Worm (Caenorhabditis elegans) whole organism, young adult: Measurements from ENCODE around the gene catp-6.

Experiments used
- F55B11.4 ChIP-seq: sonication (generic microtip); optimal IDR thresholded peaks from 2 replicates; lab custom pipeline; 2016; ENCODE audit warnings: missing compliant biosample characterization, missing genetic modification characterization, borderline replicate concordance; ENCODE audit not compliant: insufficient read depth
- F57A8.1 ChIP-seq: fragments of 200-800 bp; sonication (Bioruptor generic); optimal IDR thresholded peaks from 2 replicates; lab custom pipeline; 2018; ENCODE audit warnings: mild to moderate bottlenecking, missing genetic modification characterization, moderate library complexity, missing compliant biosample characterization
- Y53G8AR.9 ChIP-seq: fragments of 200-800 bp; sonication (Bioruptor generic); conservative IDR thresholded peaks from 2 replicates; pipeline ENCODE4 v1.3.6; 2022; ENCODE audit warnings: missing genetic modification reagents, missing genetic modification characterization, missing compliant biosample characterization
- Y56A3A.18 ChIP-seq: fragments of 200-800 bp; sonication (Bioruptor generic); IDR thresholded peaks from 2 replicates; pipeline ENCODE4 v1.3.6; 2022; ENCODE audit warnings: missing genetic modification reagents, missing genetic modification characterization, missing compliant biosample characterization
- Y95B8A.8 ChIP-seq: fragments of 200-800 bp; sonication (Bioruptor generic); IDR thresholded peaks from 2 replicates; pipeline ENCODE4 v1.3.6; 2022; ENCODE audit warnings: missing genetic modification reagents, missing genetic modification characterization, missing compliant biosample characterization
- ama-1 ChIP-seq, 3 experiments: fragments of 150-350 bp in 1 of 3; sonication (generic microtip) in 2 of 3; optimal IDR thresholded peaks; 2 replicates each; lab custom pipeline; 2014 to 2018; ENCODE audit warnings: missing biosample characterization in 2 of 3, missing genetic modification characterization in 2 of 3, missing genetic modification reagents in 2 of 3
- bed-1 ChIP-seq: fragments of 200-800 bp; sonication (Bioruptor generic); IDR thresholded peaks from 2 replicates; pipeline ENCODE4 v1.3.6; 2022; ENCODE audit warnings: missing genetic modification reagents, missing genetic modification characterization, missing compliant biosample characterization
- bed-2 ChIP-seq: fragments of 200-800 bp; sonication (Bioruptor generic); IDR thresholded peaks from 2 replicates; pipeline ENCODE4 v1.3.6; 2022; ENCODE audit warnings: missing genetic modification reagents, missing genetic modification characterization, missing compliant biosample characterization
- ceh-27 ChIP-seq: fragments of 200-800 bp; sonication (Bioruptor generic); optimal IDR thresholded peaks from 2 replicates; lab custom pipeline; 2018; ENCODE audit warnings: mild to moderate bottlenecking, missing genetic modification characterization, moderate library complexity, missing compliant biosample characterization
- chd-7 ChIP-seq: sonication (generic microtip); optimal IDR thresholded peaks from 2 replicates; lab custom pipeline; 2016; ENCODE audit warnings: mild to moderate bottlenecking, missing genetic modification characterization, moderate library complexity, missing compliant biosample characterization
- die-1 ChIP-seq: sonication (generic microtip); optimal IDR thresholded peaks from 2 replicates; lab custom pipeline; 2016; ENCODE audit warnings: missing genotype, mild to moderate bottlenecking, missing genetic modification characterization, missing compliant biosample characterization
- egl-18 ChIP-seq: fragments of 200-800 bp; sonication (Bioruptor generic); IDR thresholded peaks from 2 replicates; pipeline ENCODE4 v1.3.6; 2022; ENCODE audit warnings: missing genetic modification reagents, missing genetic modification characterization, missing compliant biosample characterization
- egl-44 ChIP-seq: fragments of 200-800 bp; sonication (Bioruptor generic); IDR thresholded peaks from 2 replicates; pipeline ENCODE4 v1.3.6; 2022; ENCODE audit warnings: missing genetic modification reagents, missing genetic modification characterization, missing compliant biosample characterization
- egrh-3 ChIP-seq: fragments of 200-800 bp; sonication (Bioruptor generic); IDR thresholded peaks from 2 replicates; pipeline ENCODE4 v1.3.6; 2022; ENCODE audit warnings: missing genetic modification reagents, missing genetic modification characterization, missing compliant biosample characterization
- ets-4 ChIP-seq: fragments of 200-800 bp; sonication (Bioruptor generic); optimal IDR thresholded peaks from 2 replicates; lab custom pipeline; 2018; ENCODE audit warnings: mild to moderate bottlenecking, missing genetic modification characterization, missing compliant biosample characterization
- gei-17 ChIP-seq: fragments of 200-800 bp; sonication (Bioruptor generic); optimal IDR thresholded peaks from 2 replicates; lab custom pipeline; 2018; ENCODE audit warnings: mild to moderate bottlenecking, missing genetic modification characterization, missing compliant biosample characterization
- hlh-12 ChIP-seq: sonication (generic microtip); optimal IDR thresholded peaks from 2 replicates; lab custom pipeline; 2016; ENCODE audit warnings: missing genetic modification characterization, missing compliant biosample characterization
- hlh-26 ChIP-seq: fragments of 200-800 bp; sonication (Bioruptor generic); conservative IDR thresholded peaks from 2 replicates; pipeline ENCODE4 v1.3.6; 2022; ENCODE audit warnings: missing genetic modification reagents, missing genetic modification characterization, missing compliant biosample characterization
- hsf-1 ChIP-seq: fragments of 200-800 bp; sonication (Bioruptor generic); IDR thresholded peaks from 2 replicates; pipeline ENCODE4 v1.3.6; 2022; ENCODE audit warnings: missing genetic modification reagents, missing genetic modification characterization, missing compliant biosample characterization
- let-526 ChIP-seq: fragments of 200-800 bp; sonication (Bioruptor generic); IDR thresholded peaks from 2 replicates; pipeline ENCODE4 v1.3.6; 2022; ENCODE audit warnings: missing genetic modification reagents, missing genetic modification characterization, missing compliant biosample characterization
- let-607 ChIP-seq, 2 experiments: fragments of 200-800 bp in 1 of 2; sonication (Bioruptor generic) in 1 of 2; sonication (generic microtip) in 1 of 2; optimal IDR thresholded peaks; 2 replicates each; lab custom pipeline; 2016 to 2018; ENCODE audit warnings: mild to moderate bottlenecking in 2 of 2, missing compliant biosample characterization in 2 of 2, missing genetic modification characterization in 2 of 2, moderate library complexity in 2 of 2, missing genotype in 1 of 2
- lin-26 ChIP-seq: fragments of 200-800 bp; sonication (Bioruptor generic); IDR thresholded peaks from 2 replicates; pipeline ENCODE4 v1.3.6; 2022; ENCODE audit warnings: missing genetic modification reagents, missing genetic modification characterization, missing compliant biosample characterization
- lin-40 ChIP-seq: sonication (generic microtip); optimal IDR thresholded peaks from 2 replicates; lab custom pipeline; 2016; ENCODE audit warnings: missing genetic modification characterization, mild to moderate bottlenecking, missing compliant biosample characterization, missing genotype, missing genetic modification reagents
- lsy-27 ChIP-seq: sonication (generic microtip); optimal IDR thresholded peaks from 2 replicates; lab custom pipeline; 2017; ENCODE audit warnings: missing genetic modification characterization, mild to moderate bottlenecking, missing compliant biosample characterization, antibody characterized with exemption, missing genotype, borderline replicate concordance; ENCODE audit not compliant: insufficient read depth
- mel-28 ChIP-seq: sonication (generic microtip); optimal IDR thresholded peaks from 2 replicates; lab custom pipeline; 2016; ENCODE audit warnings: borderline replicate concordance, mild to moderate bottlenecking, missing genetic modification characterization, missing compliant biosample characterization
- mxl-1 ChIP-seq: sonication (generic microtip); optimal IDR thresholded peaks from 2 replicates; lab custom pipeline; 2016; ENCODE audit warnings: missing genetic modification characterization, missing compliant biosample characterization
- nhr-27 ChIP-seq: fragments of 200-800 bp; sonication (Bioruptor generic); optimal IDR thresholded peaks from 2 replicates; lab custom pipeline; 2018; ENCODE audit warnings: mild to moderate bottlenecking, missing genetic modification characterization, moderate library complexity, missing compliant biosample characterization
- nhr-80 ChIP-seq: sonication (generic microtip); optimal IDR thresholded peaks from 2 replicates; lab custom pipeline; 2016; ENCODE audit warnings: missing genetic modification characterization, missing compliant biosample characterization
- pha-4 ChIP-seq: fragments of 150-350 bp; sonication (generic microtip); optimal IDR thresholded peaks from 2 replicates; lab custom pipeline; 2014; ENCODE audit warnings: missing biosample characterization, missing genetic modification reagents, missing genetic modification characterization
- rec-8 ChIP-seq, 2 experiments: sonication (generic microtip); optimal IDR thresholded peaks; 2 replicates each; lab custom pipeline; 2016; ENCODE audit warnings: mild to moderate bottlenecking in 2 of 2, missing genetic modification characterization in 2 of 2, missing genetic modification reagents in 2 of 2, missing genotype in 2 of 2, missing biosample characterization in 1 of 2, missing compliant biosample characterization in 1 of 2, moderate library complexity in 1 of 2
- repo-1 ChIP-seq: sonication (generic microtip); optimal IDR thresholded peaks from 2 replicates; lab custom pipeline; 2017; ENCODE audit warnings: mild to moderate bottlenecking, missing genetic modification characterization, missing compliant biosample characterization
- sdz-38 ChIP-seq: sonication (generic microtip); optimal IDR thresholded peaks from 2 replicates; lab custom pipeline; 2016; ENCODE audit warnings: missing genotype, missing genetic modification characterization, missing compliant biosample characterization
- snpc-1.1 ChIP-seq: sonication (generic microtip); optimal IDR thresholded peaks from 2 replicates; lab custom pipeline; 2017; ENCODE audit warnings: missing genetic modification characterization, mild to moderate bottlenecking, missing compliant biosample characterization, antibody characterized with exemption, moderate library complexity, missing genotype, missing genetic modification reagents; ENCODE audit not compliant: insufficient read depth
- snpc-3.4 ChIP-seq: sonication (generic microtip); optimal IDR thresholded peaks from 2 replicates; lab custom pipeline; 2017; ENCODE audit warnings: missing genetic modification characterization, mild to moderate bottlenecking, missing compliant biosample characterization, antibody characterized with exemption, moderate library complexity, missing genotype, missing genetic modification reagents
- somi-1 ChIP-seq: fragments of 200-800 bp; sonication (Bioruptor generic); optimal IDR thresholded peaks from 2 replicates; lab custom pipeline; 2018; ENCODE audit warnings: mild to moderate bottlenecking, missing genetic modification characterization, missing compliant biosample characterization
- sptf-2 ChIP-seq: fragments of 200-800 bp; sonication (Bioruptor generic); optimal IDR thresholded peaks from 2 replicates; lab custom pipeline; 2018; ENCODE audit warnings: mild to moderate bottlenecking, missing genetic modification characterization, missing compliant biosample characterization
- tbp1 ChIP-seq: fragments of 200-800 bp; sonication (Bioruptor generic); optimal IDR thresholded peaks from 2 replicates; lab custom pipeline; 2018; ENCODE audit warnings: mild to moderate bottlenecking, missing genetic modification characterization, missing compliant biosample characterization
- xnd-1 ChIP-seq: sonication (generic microtip); optimal IDR thresholded peaks from 2 replicates; lab custom pipeline; 2016; ENCODE audit warnings: missing genotype, missing genetic modification reagents, missing genetic modification characterization, missing compliant biosample characterization
- ztf-6 ChIP-seq: fragments of 200-800 bp; sonication (Bioruptor generic); IDR thresholded peaks from 2 replicates; pipeline ENCODE4 v1.3.6; 2022; ENCODE audit warnings: missing genetic modification reagents, missing genetic modification characterization, missing compliant biosample characterization

catp-6 gene

ce11 chrIV:9873837-9874236 lies 49.5 kb upstream of the catp-6 start (continued):
- no peak for TF ChIP-seq ama-1 (optimal IDR thresholded peaks at IDR 0.05; lab: Kevin White, UChicago)
- TF ChIP-seq ama-1 (GFP tag; optimal IDR thresholded peaks at IDR 0.05; lab: Kevin White, UChicago) = no peak
- no peak for TF ChIP-seq egrh-3 (GFP tag; lab: Robert Waterston, UW)
- no peak for TF ChIP-seq ztf-6 (GFP tag; lab: Robert Waterston, UW)
- TF ChIP-seq snpc-3.4 (tag; lab: Kevin White, UChicago) = no peak

ce11 chrIV:9872786-9873185 lies 48.4 kb upstream of the catp-6 start:
- TF ChIP-seq mxl-1 (tag; lab: Kevin White, UChicago) (no peak), nhr-80 (tag; lab: Kevin White, UChicago) (peak; percentile 62), ama-1 (optimal IDR thresholded peaks at IDR 0.05; lab: Kevin White, UChicago) (no peak), ama-1 (GFP tag; optimal IDR thresholded peaks at IDR 0.05; lab: Kevin White, UChicago) (no peak)

ce11 chrIV:9872210-9872609 lies 47.8 kb upstream of the catp-6 start:
- TF ChIP-seq ets-4 (GFP tag; lab: Kevin White, UChicago) (no peak), bed-2 (no peak), egl-18 (GFP tag; lab: Robert Waterston, UW) (no peak), rec-8 (tag; optimal IDR thresholded peaks at IDR 0.05; lab: Kevin White, UChicago) (no peak), somi-1 (GFP tag; lab: Kevin White, UChicago) (no peak)
- TF ChIP-seq, all 124 proteins: peak for 0

- TF ChIP-seq pha-4 (tag; lab: Kevin White, UChicago) = peak; percentile 38
- no peak for TF ChIP-seq lin-26 (GFP tag; lab: Robert Waterston, UW)
- TF ChIP-seq, all 124 proteins: peak for 1
Observed at ce11 chrIV:9869344-9869743, 45.0 kb upstream of the catp-6 start.

ce11 chrIV:9867915-9868314 lies 43.5 kb upstream of the catp-6 start:
- TF ChIP-seq die-1 (tag; lab: Kevin White, UChicago) (peak; percentile 55), egl-44 (no peak), snpc-1.1 (tag; lab: Kevin White, UChicago) (no peak), hlh-12 (tag; lab: Kevin White, UChicago) (no peak), F57A8.1 (no peak), Y53G8AR.9 (GFP tag; lab: Robert Waterston, UW) (no peak), repo-1 (no peak), nhr-80 (tag; lab: Kevin White, UChicago) (peak; percentile 3), gei-17 (no peak), let-607 (tag; optimal IDR thresholded peaks at IDR 0.05; lab: Kevin White, UChicago) (peak in 1 of 2 experiments; percentile 8), let-526 (GFP tag; lab: Robert Waterston, UW) (no peak), chd-7 (tag; lab: Kevin White, UChicago) (peak; percentile 26), tbp1 (GFP tag; lab: Kevin White, UChicago) (peak; percentile 3), hlh-26 (GFP tag; lab: Robert Waterston, UW) (no peak), hsf-1 (GFP tag; lab: Robert Waterston, UW) (peak; percentile 76), sptf-2 (no peak), pha-4 (tag; lab: Kevin White, UChicago) (no peak), xnd-1 (tag; lab: Kevin White, UChicago) (no peak), Y56A3A.18 (no peak), mel-28 (tag; lab: Kevin White, UChicago) (no peak), sdz-38 (tag; lab: Kevin White, UChicago) (no peak), somi-1 (GFP tag; lab: Kevin White, UChicago) (peak; percentile 96), bed-2 (no peak), ceh-27 (GFP tag; lab: Kevin White, UChicago) (peak; percentile 6), lsy-27 (tag; lab: Kevin White, UChicago) (no peak), bed-1 (GFP tag; lab: Robert Waterston, UW) (no peak), Y95B8A.8 (GFP tag; lab: Robert Waterston, UW) (no peak), F55B11.4 (tag; lab: Kevin White, UChicago) (no peak), nhr-27 (no peak), egl-18 (GFP tag; lab: Robert Waterston, UW) (no peak), lin-40 (tag; lab: Kevin White, UChicago) (peak; percentile 84)
